Fruit fly (Drosophila melanogaster): ENCODE data around the gene Naa30A.

dm6 chrX:1379692-1380349, 37.9 kb downstream of the Naa30A start:
- TF ChIP-seq CG8478 (optimal IDR thresholded peaks at IDR 0.05): no peak
- TF ChIP-seq CTCF (optimal IDR thresholded peaks at IDR 0.05): no peak

Data from S2 (cell line).